Fruit fly (Drosophila melanogaster): ENCODE measurements around the gene CG31368.

CG31368 gene

DNA sequence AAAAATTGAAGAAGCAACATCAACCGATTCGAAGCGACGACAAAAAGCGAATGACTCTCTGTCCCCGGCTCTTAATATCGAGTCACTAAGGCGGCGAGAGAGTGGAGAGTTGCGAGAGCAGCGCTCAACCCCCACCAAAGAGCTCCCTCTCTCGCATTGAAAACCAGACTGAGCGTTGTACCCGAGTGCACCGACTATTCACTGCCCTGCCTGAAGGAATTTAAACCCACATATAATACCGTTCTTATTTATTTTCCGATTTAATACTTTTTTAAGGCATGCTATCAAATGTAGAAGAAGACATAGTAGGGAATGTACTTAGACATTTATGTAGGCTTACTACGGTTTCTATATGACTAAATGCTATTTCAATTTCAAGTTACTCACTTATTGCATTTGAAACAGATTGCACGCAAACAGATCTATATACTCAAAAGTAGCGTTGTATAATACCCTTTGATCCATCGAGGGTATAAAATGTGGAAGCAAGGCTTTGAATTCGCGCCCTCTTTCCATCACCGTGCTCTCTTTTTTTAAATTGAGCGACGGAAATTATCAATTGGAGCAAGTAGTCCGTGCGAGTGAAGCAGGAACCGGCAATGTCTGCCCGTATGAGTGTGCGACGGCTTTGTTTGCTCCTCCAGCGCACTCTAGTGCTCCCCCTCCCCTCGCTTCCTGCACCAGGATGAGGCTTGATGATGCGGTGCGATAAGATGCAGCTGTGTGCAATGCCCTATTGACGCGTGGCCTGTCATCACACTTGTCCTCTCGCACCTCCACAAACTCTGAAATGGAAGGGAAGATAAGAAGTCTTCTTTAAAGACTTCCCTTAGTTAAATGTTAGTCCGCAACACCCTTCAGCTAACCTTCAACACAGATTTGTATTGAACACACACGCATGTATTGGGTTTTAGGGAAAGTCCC lies 4.8 kb downstream of the CG31368 start, which contains the start of gene mthl5 (continued):
- TF ChIP-seq ind (GFP tag; optimal IDR thresholded peaks at IDR 0.05) (peak; percentile 73), CG16779 (GFP tag; IDR thresholded peaks at IDR 0.05) (0 out of 2 replicates have a peak, but pooled peaks have one; percentile 17), CG8765 (GFP tag; IDR thresholded peaks at IDR 0.05) (peak; percentile 64), wdn (GFP tag; IDR thresholded peaks at IDR 0.05) (peak; percentile 55; the same call in 1 of the 2 replicates), CG12391 (tag; optimal IDR thresholded peaks at IDR 0.05) (peak; percentile 85), cad (GFP tag; optimal IDR thresholded peaks at IDR 0.05) (no peak), maf-S (GFP tag; optimal IDR thresholded peaks at IDR 0.05) (peak; percentile 64), fru (optimal IDR thresholded peaks at IDR 0.05) (no peak), bcd (GFP tag; optimal IDR thresholded peaks at IDR 0.05) (peak; percentile 83), dimm (GFP tag; IDR thresholded peaks at IDR 0.05) (0 out of 2 replicates have a peak, but pooled peaks have one; percentile 32), Jarid2 (GFP tag; optimal IDR thresholded peaks at IDR 0.05) (peak; percentile 20), CG10267 (tag; optimal IDR thresholded peaks at IDR 0.05) (peak; percentile 80), esg (GFP tag; conservative IDR thresholded peaks at IDR 0.05) (peak; percentile 80), CG8281 (tag; optimal IDR thresholded peaks at IDR 0.05) (peak; percentile 62), CG1603 (tag; optimal IDR thresholded peaks at IDR 0.05) (peak; percentile 89), CG1602 (GFP tag; optimal IDR thresholded peaks at IDR 0.05) (peak; percentile 82), Hmr (GFP tag; optimal IDR thresholded peaks at IDR 0.05) (peak; percentile 81), CkIIα-i1 (GFP tag; IDR thresholded peaks at IDR 0.05) (no peak), lmd (GFP tag; IDR thresholded peaks at IDR 0.05) (peak; percentile 82), CG5953 (GFP tag; IDR thresholded peaks at IDR 0.05) (no peak; the same call in 1 of the 2 replicates), gce (GFP tag; IDR thresholded peaks at IDR 0.05) (peak; percentile 43; the same call in 2 of the 3 replicates), Scr (GFP tag; IDR thresholded peaks at IDR 0.05; ENCODE audit: partially characterized antibody) (no peak), CG2202 (tag; optimal IDR thresholded peaks at IDR 0.05) (peak; percentile 64), Hand (GFP tag; optimal IDR thresholded peaks at IDR 0.05) (peak; percentile 21), dan (GFP tag; IDR thresholded peaks at IDR 0.05) (peak; percentile 62; the same call in 1 of the 2 replicates), sc (optimal IDR thresholded peaks at IDR 0.05) (no peak), sc (GFP tag; optimal IDR thresholded peaks at IDR 0.05) (peak; percentile 52), CG13424 (tag; optimal IDR thresholded peaks at IDR 0.05) (peak; percentile 81), pzg (GFP tag; optimal IDR thresholded peaks at IDR 0.05) (no peak), eyg (GFP tag; optimal IDR thresholded peaks at IDR 0.05) (no peak), Poxn (GFP tag; IDR thresholded peaks at IDR 0.05) (no peak), danr (GFP tag; IDR thresholded peaks at IDR 0.05) (peak; percentile 65), inv (GFP tag; IDR thresholded peaks at IDR 0.05; ENCODE audit: partially characterized antibody) (no peak), Opbp (GFP tag; IDR thresholded peaks at IDR 0.05; ENCODE audit: partially characterized antibody) (no peak), Atf-2 (GFP tag; optimal IDR thresholded peaks at IDR 0.05) (peak; percentile 79), Hr39 (optimal IDR thresholded peaks at IDR 0.05) (no peak), yki (optimal IDR thresholded peaks at IDR 0.05) (peak; percentile 86), Xrp1 (GFP tag; IDR thresholded peaks at IDR 0.05) (peak; percentile 84), NFAT (GFP tag; IDR thresholded peaks at IDR 0.05) (peak; percentile 59), CG4360 (GFP tag; IDR thresholded peaks at IDR 0.05) (0 out of 2 replicates have a peak, but pooled peaks have one; percentile 17), HLH54F (GFP tag; optimal IDR thresholded peaks at IDR 0.05) (peak; percentile 69), hbn (GFP tag; IDR thresholded peaks at IDR 0.05; ENCODE audit: partially characterized antibody) (0 out of 2 replicates have a peak, but pooled peaks have one; percentile 25), CG30020 (tag; optimal IDR thresholded peaks at IDR 0.05) (no peak), ems (GFP tag; optimal IDR thresholded peaks at IDR 0.05) (peak; percentile 77), zfh1 (GFP tag; IDR thresholded peaks at IDR 0.05) (peak; percentile 77), shn (GFP tag; optimal IDR thresholded peaks at IDR 0.05) (peak; percentile 82), hkb (optimal IDR thresholded peaks at IDR 0.05) (no peak), hkb (GFP tag; IDR thresholded peaks at IDR 0.05) (peak; percentile 81), pan (optimal IDR thresholded peaks at IDR 0.05) (peak in 1 of 2 experiments; percentile 42), pan (GFP tag; optimal IDR thresholded peaks at IDR 0.05 in 1 of 2, IDR thresholded peaks at IDR 0.05 in 1 of 2) (peak in 1 of 2 experiments; percentile 74)

Measured in whole organism, embryonic.